Worm (Caenorhabditis elegans): Measurements from ENCODE around the gene cdr-4.

DNA sequence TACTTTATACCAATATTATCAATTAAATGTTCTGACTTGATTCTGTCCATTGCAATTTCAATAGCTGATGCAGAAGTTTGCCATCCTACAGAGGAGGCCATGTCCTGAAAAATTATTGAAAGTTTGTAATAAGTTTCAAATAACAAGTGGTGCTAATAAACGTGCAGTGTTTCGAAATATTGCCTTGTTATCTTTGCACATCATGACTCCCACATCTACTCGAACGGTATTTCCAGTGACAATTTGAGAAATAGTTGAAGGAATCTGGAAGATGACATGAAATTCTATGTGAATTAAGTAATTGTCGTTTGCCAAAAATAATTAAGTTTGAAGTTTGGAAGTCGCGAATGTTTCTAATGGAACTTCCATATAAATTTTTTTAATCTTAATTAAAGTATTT is 39.0 kb downstream of the cdr-4 start, which contains the start of gene gcy-13:
- TF ChIP-seq dao-5 (tag; optimal IDR thresholded peaks at IDR 0.05), result no peak
- TF ChIP-seq him-1 (tag; optimal IDR thresholded peaks at IDR 0.05), result no peak
- no peak for TF ChIP-seq W03F9.2 (tag; optimal IDR thresholded peaks at IDR 0.05)

Measured in whole organism, L4/young adult.